Fruit fly (Drosophila melanogaster) whole organism, pupa: ENCODE data around the gene Jhbp3.

Source experiments
- CG10348 ChIP-seq: fragments of 200-800 bp; sonication (Bioruptor generic); IDR thresholded peaks from 2 replicates; pipeline ENCODE4 v1.3.6; 2022; ENCODE audit warnings: missing biosample characterization, missing genetic modification characterization
- CG12605 ChIP-seq: fragments of 200-800 bp; sonication (Bioruptor generic); IDR thresholded peaks from 2 replicates; pipeline ENCODE4 v1.3.6; 2022; ENCODE audit warnings: missing biosample characterization, missing genetic modification characterization
- CG13204 ChIP-seq: fragments of 200-800 bp; sonication (Bioruptor generic); optimal IDR thresholded peaks from 2 replicates; lab custom pipeline; 2018; ENCODE audit warnings: missing biosample characterization, mild to moderate bottlenecking, missing genetic modification characterization, moderate library complexity
- CG14655 ChIP-seq: fragments of 200-800 bp; sonication (Bioruptor generic); optimal IDR thresholded peaks from 3 replicates; lab custom pipeline; 2017; ENCODE audit warnings: mild to moderate bottlenecking, missing biosample characterization, missing genetic modification reagents, missing genetic modification characterization
- CG15710 ChIP-seq: fragments of 200-800 bp; sonication (Bioruptor generic); optimal IDR thresholded peaks from 2 replicates; lab custom pipeline; 2018; ENCODE audit warnings: missing biosample characterization, mild to moderate bottlenecking, missing genetic modification characterization, moderate library complexity
- CG17806 ChIP-seq: fragments of 200-800 bp; sonication (Bioruptor generic); optimal IDR thresholded peaks from 2 replicates; lab custom pipeline; 2018; ENCODE audit warnings: missing biosample characterization, mild to moderate bottlenecking, missing genetic modification characterization, moderate library complexity
- CG32121 ChIP-seq: fragments of 200-800 bp; sonication (Bioruptor generic); IDR thresholded peaks from 2 replicates; pipeline ENCODE4 v1.3.6; 2022; ENCODE audit warnings: missing biosample characterization, missing genetic modification characterization
- CG34367 ChIP-seq: fragments of 200-800 bp; sonication (Bioruptor generic); optimal IDR thresholded peaks from 2 replicates; lab custom pipeline; 2018; ENCODE audit warnings: missing biosample characterization, mild to moderate bottlenecking, missing genetic modification characterization
- CG4496 ChIP-seq: fragments of 200-800 bp; sonication (Bioruptor generic); IDR thresholded peaks from 3 replicates; pipeline ENCODE4 v1.3.6; 2022; ENCODE audit warnings: missing biosample characterization, missing genetic modification characterization
- CG8159 ChIP-seq: fragments of 200-800 bp; sonication (Bioruptor generic); optimal IDR thresholded peaks from 3 replicates; lab custom pipeline; 2018; ENCODE audit warnings: missing biosample characterization, mild to moderate bottlenecking, missing genetic modification characterization, moderate library complexity
- CG8301 ChIP-seq: fragments of 200-800 bp; sonication (Bioruptor generic); optimal IDR thresholded peaks from 2 replicates; lab custom pipeline; 2018; ENCODE audit warnings: missing biosample characterization, mild to moderate bottlenecking, missing genetic modification characterization
- CG9948 ChIP-seq: fragments of 200-800 bp; sonication (Bioruptor generic); optimal IDR thresholded peaks from 2 replicates; lab custom pipeline; 2018; ENCODE audit warnings: missing biosample characterization, mild to moderate bottlenecking, missing genetic modification characterization, moderate library complexity
- D1 ChIP-seq: fragments of 200-800 bp; sonication (Bioruptor generic); optimal IDR thresholded peaks from 2 replicates; lab custom pipeline; 2018; ENCODE audit warnings: missing biosample characterization, mild to moderate bottlenecking, missing genetic modification characterization, moderate library complexity
- EcR ChIP-seq: fragments of 200-800 bp; sonication (Bioruptor generic); optimal IDR thresholded peaks from 3 replicates; lab custom pipeline; 2019; ENCODE audit warnings: missing biosample characterization, missing genetic modification characterization, mild to moderate bottlenecking, moderate library complexity, missing genetic modification reagents
- Ets98B ChIP-seq: fragments of 200-800 bp; sonication (Bioruptor generic); IDR thresholded peaks from 2 replicates; pipeline ENCODE4 v1.3.6; 2022; ENCODE audit warnings: missing biosample characterization, missing genetic modification characterization
- Pif1A ChIP-seq: fragments of 200-800 bp; sonication (Bioruptor generic); optimal IDR thresholded peaks from 3 replicates; lab custom pipeline; 2016; ENCODE audit warnings: missing biosample characterization, missing genetic modification characterization
- Pif1B ChIP-seq: fragments of 200-800 bp; sonication (Bioruptor generic); optimal IDR thresholded peaks from 3 replicates; lab custom pipeline; 2016; ENCODE audit warnings: missing biosample characterization, missing genetic modification characterization
- Snoo ChIP-seq: fragments of 200-800 bp; sonication (Bioruptor generic); optimal IDR thresholded peaks from 3 replicates; lab custom pipeline; 2017; ENCODE audit warnings: missing biosample characterization, mild to moderate bottlenecking, missing genetic modification characterization, inconsistent platforms
- fd96Ca ChIP-seq: fragments of 200-800 bp; sonication (Bioruptor generic); IDR thresholded peaks from 3 replicates; pipeline ENCODE4 v1.3.6; 2022; ENCODE audit warnings: missing biosample characterization, missing genetic modification characterization
- gl ChIP-seq: fragments of 200-800 bp; sonication (Bioruptor generic); optimal IDR thresholded peaks from 2 replicates; lab custom pipeline; 2018; ENCODE audit warnings: missing biosample characterization, mild to moderate bottlenecking, missing genetic modification characterization
- rn ChIP-seq: fragments of 200-800 bp; sonication (Bioruptor generic); IDR thresholded peaks from 2 replicates; pipeline ENCODE4 v1.3.6; 2022; ENCODE audit warnings: missing biosample characterization, missing genetic modification characterization

Gene Jhbp3

DNA sequence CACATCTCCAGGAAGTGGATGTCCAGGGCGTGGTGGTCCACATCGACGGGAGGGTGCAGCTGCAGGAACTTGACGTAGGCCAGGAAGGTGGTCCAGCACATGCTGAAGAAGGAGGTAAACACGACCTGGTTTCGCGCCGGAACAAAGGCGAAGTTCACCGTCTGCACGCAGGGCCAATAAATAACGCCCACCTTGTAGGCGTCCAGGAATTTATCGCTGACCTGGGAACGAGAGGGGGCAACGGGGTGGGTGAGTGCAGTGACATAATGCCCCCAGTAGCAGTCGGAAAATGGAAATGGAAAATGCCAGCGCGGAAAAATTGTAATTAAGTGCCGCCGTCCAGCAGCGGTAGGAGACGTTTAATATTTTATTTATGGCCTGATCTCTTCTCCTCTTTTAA lies 31.6 kb upstream of the Jhbp3 start:
- TF ChIP-seq CG12605 (no peak), CG4496 (GFP tag; lab: Robert Waterston, UW) (0 out of 3 replicates have a peak, but pooled peaks have one; percentile 13)
- TF ChIP-seq, all 21 proteins: peak for 1

DNA sequence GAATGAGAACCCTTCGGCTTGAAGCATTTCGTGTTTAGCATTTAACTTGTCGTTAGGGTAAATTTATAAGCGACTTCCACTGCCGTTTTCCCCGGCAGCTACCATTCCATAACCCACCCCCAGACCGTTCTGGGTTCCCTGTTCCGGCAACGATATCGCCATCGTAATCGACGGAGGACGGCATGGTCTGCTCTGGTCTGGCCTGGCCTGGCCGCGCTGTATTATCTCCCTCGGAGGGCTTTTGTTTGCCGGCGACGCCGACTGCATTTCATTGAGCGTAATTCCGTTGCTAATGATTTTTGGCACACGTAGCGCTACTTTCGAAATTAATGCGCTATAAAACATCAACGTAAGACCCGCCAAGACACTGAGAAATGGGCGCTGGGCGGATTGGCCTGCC lies 29.6 kb upstream of the Jhbp3 start:
- no peak for TF ChIP-seq CG34367 (tag; lab: Kevin White, UChicago)
- TF ChIP-seq CG4496 (GFP tag; lab: Robert Waterston, UW): 0 out of 3 replicates have a peak, but pooled peaks have one; percentile 18
- no peak for TF ChIP-seq Pif1B (GFP tag; lab: Kevin White, UChicago)
- TF ChIP-seq CG32121: 0 out of 2 replicates have a peak, but pooled peaks have one; percentile 24

DNA sequence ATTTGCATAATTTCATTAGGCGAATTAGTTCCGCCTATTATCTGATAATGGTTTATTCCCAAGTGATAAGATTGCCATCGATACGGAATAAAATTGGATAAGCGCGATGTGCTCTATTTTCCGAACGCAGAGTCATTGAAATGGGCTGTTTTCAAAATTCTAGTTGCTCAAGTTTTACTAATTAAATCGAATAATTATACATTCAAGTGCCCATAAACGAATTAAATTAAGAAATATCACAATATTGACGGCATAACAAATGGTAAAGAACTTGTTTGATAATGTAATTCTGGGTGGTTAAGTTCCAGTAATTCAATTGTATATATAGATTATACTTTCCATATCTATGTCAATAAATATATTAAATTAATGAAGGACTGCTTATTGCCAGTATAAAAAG lies 29.1 kb upstream of the Jhbp3 start, which contains the start of gene CG14662:
Gene CG14662 (minus strand): TSS at position 101 of the 400 bp plus-strand sequence.
- TF ChIP-seq CG10348 (GFP tag; lab: Robert Waterston, UW) (no peak), CG14655 (no peak), CG17806 (tag; lab: Kevin White, UChicago) (no peak), CG32121 (no peak), gl (tag; lab: Kevin White, UChicago) (no peak), CG9948 (tag; lab: Kevin White, UChicago) (no peak), Ets98B (GFP tag; lab: Robert Waterston, UW) (no peak), EcR (GFP tag; lab: Kevin White, UChicago) (no peak), D1 (tag; lab: Kevin White, UChicago) (no peak)

DNA sequence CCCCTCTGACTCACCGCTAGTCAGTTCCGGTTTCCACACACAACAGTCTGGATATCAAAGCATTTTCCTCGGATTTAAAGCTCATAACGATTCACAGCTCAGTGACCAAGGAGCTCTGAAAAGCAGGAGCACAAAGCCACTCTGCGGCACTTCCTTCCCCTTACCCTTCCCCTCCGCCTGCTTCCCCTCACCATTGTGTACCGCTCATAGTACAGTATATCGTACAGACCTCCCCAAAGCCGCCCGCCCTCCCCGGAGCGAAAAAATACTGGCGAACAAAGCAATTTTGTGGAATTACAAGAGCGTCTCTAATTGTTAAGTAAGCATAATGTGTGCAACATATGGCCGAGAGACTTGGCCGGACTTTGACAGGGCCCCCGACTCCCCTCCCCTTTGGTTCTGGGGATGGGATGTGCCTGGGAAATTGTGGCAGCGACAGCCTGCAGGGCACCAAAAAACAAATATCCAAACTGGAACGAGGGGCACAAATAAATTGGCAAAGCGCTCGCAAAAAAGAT lies 26.1 kb upstream of the Jhbp3 start:
- TF ChIP-seq CG4496 (GFP tag; lab: Robert Waterston, UW) (0 out of 3 replicates have a peak, but pooled peaks have one; percentile 27), CG13204 (peak; percentile 47), CG17806 (tag; lab: Kevin White, UChicago) (no peak)

DNA sequence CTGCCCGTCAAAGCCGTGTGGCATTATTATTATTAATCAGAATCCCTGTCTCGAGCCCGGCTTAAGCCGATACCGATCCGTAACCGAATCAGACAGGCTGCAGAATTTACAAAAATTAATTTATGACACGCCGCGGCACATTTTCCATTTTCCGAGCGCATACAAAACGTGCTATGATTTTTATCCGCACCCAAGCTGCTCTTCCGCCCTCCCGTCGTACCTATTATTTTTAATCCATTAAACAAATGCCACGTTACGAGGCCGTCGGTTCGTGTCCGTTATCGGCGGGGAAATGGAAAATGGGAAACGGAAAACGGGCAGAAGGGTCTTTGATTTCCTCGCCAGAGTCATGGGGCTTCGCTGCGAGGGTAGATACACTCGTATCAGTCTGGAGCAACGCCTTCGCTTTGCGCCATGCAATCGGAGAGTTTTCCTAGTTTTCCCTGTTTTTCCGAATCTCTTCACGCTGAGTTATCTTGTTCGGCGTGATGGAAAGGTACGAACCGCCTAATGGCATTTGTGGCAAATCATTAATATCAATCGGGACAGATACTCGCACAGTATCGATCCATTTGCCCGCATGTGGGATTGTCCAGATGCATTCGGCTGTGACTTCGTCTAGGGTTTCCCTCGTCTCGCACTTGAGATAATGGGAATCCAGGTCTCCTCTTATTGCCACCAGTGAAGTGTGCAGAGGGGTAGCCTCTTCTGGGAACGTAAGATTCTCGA lies 25.2 kb upstream of the Jhbp3 start:
- TF ChIP-seq CG10348 (GFP tag; lab: Robert Waterston, UW) (no peak), fd96Ca (no peak), D1 (tag; lab: Kevin White, UChicago) (no peak), gl (tag; lab: Kevin White, UChicago) (no peak), CG8301 (tag; lab: Kevin White, UChicago) (no peak), CG4496 (GFP tag; lab: Robert Waterston, UW) (no peak), Snoo (tag; lab: Kevin White, UChicago) (no peak), CG15710 (tag; lab: Kevin White, UChicago) (no peak), CG32121 (no peak), CG8159 (tag; lab: Kevin White, UChicago) (no peak), CG9948 (tag; lab: Kevin White, UChicago) (no peak), Pif1A (GFP tag; lab: Kevin White, UChicago) (no peak)

DNA sequence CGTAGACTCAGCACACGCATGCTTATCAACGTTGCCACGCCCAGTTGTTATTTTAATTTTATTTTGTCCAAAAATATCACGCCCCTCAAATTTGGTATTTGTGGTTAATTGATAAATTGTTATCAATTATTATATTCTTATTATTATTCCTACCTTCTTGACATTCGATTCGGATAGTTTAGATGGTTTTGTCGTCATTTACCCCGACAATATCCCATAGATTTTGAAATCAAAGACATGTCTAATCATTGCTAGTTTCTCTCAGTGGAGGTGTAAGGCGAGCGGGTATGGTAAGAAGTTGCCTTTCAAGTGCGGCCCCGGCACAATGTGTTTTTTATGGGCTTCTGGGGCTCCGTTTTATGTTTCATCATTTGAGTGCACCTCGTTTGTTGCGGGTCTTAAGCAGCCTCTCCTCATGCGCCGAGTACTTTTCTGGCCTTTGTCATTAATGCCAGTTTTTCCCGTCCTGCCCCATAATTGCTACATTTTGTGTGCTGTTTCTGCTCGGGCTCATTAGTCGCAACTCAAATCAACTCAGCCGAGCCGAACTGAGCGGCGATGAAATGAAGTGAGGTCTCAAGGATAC lies 24.2 kb upstream of the Jhbp3 start:
- TF ChIP-seq Snoo (tag; lab: Kevin White, UChicago): no peak
- TF ChIP-seq D1 (tag; lab: Kevin White, UChicago): no peak
- TF ChIP-seq CG14655: peak; percentile 22
- no peak for TF ChIP-seq CG9948 (tag; lab: Kevin White, UChicago)
- no peak for TF ChIP-seq rn (GFP tag; lab: Robert Waterston, UW)
- TF ChIP-seq CG8159 (tag; lab: Kevin White, UChicago): peak; percentile 41
- no peak for TF ChIP-seq EcR (GFP tag; lab: Kevin White, UChicago)
- TF ChIP-seq fd96Ca: 0 out of 3 replicates have a peak, but pooled peaks have one; percentile 24
- TF ChIP-seq CG15710 (tag; lab: Kevin White, UChicago): peak; percentile 20
- peak; percentile 7 for TF ChIP-seq Pif1A (GFP tag; lab: Kevin White, UChicago)
- peak; percentile 22 for TF ChIP-seq CG17806 (tag; lab: Kevin White, UChicago)
- no peak for TF ChIP-seq Pif1B (GFP tag; lab: Kevin White, UChicago)
